Worm (Caenorhabditis elegans): ENCODE results near the gene lipl-1.
A peak's percentile ranks its signal among the peaks of the same experiment; 100 is the strongest.

The lipl-1 gene

DNA sequence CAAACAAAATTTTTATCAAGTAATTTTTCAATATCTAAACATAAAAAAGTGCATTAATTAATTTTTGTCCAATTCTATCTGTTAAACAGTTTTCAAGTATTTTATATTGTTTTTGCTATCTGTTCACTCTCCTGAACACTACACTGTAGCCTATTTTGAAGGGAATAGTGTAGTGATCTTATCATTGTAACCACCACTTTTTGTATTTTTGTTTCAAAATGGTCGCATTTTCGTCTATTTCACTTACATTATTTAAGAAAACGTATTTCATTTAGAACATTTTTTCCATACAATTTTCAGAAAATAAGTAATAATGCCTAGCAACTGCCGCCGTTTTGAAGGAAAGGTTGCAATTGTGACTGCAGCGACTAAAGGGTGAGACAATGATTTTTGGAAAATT lies 2.5 kb downstream of the lipl-1 start, which contains the start of gene dhrs-4:
dhrs-4 (plus strand) TSS at position 301 of the 400 bp plus-strand sequence.
- TF ChIP-seq unc-30 (tag; optimal IDR thresholded peaks at IDR 0.05) (no peak), hpl-2 (GFP tag; optimal IDR thresholded peaks at IDR 0.05) (no peak), nhr-47 (tag; optimal IDR thresholded peaks at IDR 0.05) (no peak), nhr-20 (tag; optimal IDR thresholded peaks at IDR 0.05) (peak; percentile 14), aha-1 (tag; optimal IDR thresholded peaks at IDR 0.05) (no peak), fkh-8 (tag; optimal IDR thresholded peaks at IDR 0.05) (no peak), hlh-4 (tag; optimal IDR thresholded peaks at IDR 0.05) (no peak), efl-1 (optimal IDR thresholded peaks at IDR 0.05) (no peak), efl-1 (GFP tag; optimal IDR thresholded peaks at IDR 0.05 in 1 of 2) (no peak), skn-1 (tag; optimal IDR thresholded peaks at IDR 0.05) (no peak)

DNA sequence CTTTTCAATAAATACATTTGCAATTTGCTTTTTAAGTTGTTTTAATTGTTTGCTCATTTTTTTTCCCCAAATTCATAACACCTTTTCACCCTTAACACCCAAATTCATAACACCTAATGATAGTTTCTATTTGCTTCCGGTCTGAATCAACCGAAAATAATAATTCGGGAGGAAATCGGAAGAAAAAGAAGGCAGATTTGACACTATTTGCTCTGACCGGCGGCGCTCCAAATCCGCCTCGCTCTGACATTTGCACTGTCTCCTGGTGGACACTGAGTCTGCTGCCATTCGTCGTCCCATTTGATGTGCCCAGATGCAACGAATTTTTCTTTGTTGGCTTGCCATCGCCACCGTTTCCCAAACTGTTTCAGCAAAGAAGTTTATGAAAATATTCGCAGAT lies 4.3 kb downstream of the lipl-1 start, which contains the start of gene pqn-67:
pqn-67 (plus strand) TSS at position 301 of the 400 bp plus-strand sequence.
- TF ChIP-seq C34B4.2 (tag; optimal IDR thresholded peaks at IDR 0.05) (no peak), efl-1 (optimal IDR thresholded peaks at IDR 0.05) (no peak), efl-1 (GFP tag; optimal IDR thresholded peaks at IDR 0.05 in 1 of 2) (peak in 1 of 2 experiments; percentile 12)

DNA sequence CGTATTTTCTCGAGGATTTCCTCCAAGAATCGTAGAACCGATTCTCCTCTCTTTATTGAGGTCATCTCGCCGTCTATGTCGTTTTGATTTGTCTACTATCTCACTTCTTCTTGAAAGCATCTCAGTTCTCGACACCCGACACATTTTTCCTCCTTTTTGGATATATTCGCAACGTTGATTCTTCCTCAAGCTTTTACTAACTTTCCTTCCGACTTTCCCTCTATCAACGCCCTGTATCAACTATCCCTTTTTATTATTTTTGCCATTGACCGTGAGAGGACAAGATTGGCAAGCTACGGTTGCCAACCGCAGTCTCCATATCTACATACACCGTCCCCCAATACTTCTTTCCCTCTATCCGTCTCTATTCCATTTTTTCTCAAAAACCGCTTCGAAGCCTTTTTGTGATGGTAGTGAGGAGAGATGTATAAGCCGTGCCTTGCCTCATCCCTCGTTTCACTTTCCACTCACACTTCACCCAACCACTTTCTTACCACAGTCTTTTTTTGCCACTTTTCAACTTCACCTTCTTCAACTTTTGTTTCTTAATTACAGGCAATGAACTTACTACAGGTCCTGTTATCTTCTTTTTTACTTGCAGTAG lies 9.2 kb downstream of the lipl-1 start, which contains the start of gene T16G1.2:
T16G1.2 (plus strand) TSS at position 554 of the 604 bp plus-strand sequence.
- TF ChIP-seq blmp-1 (tag; optimal IDR thresholded peaks at IDR 0.05) = peak; percentile 97
- no peak for TF ChIP-seq pqm-1 (tag; optimal IDR thresholded peaks at IDR 0.05)

DNA sequence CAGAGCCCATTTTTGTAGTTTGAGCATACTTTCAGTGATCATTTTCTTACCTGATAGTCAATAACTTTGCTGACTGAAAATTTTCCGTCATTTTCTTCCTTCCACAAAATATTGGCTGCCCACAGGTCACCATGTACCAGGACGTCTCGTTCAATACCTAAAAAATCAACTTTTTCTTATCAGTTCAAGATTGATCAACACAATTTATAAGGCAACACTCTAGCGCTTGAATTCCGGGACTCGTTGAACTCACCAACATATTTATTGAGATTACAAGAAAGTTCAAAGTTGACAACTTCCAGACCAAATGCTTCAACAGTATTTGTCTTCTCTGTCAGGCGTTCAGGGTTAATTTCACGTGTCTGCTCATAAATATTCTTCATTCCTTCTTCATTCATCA lies 13.9 kb downstream of the lipl-1 start:
- TF ChIP-seq lin-35 (GFP tag; optimal IDR thresholded peaks at IDR 0.05) (no peak), ets-5 (GFP tag; IDR thresholded peaks at IDR 0.05) (no peak), pag-3 (tag; optimal IDR thresholded peaks at IDR 0.05; ENCODE audit: borderline replicate concordance, insufficient read depth) (no peak), elt-3 (tag; optimal IDR thresholded peaks at IDR 0.05) (no peak), ztf-4 (tag; optimal IDR thresholded peaks at IDR 0.05) (no peak), lin-13 (GFP tag; optimal IDR thresholded peaks at IDR 0.05) (no peak), efl-1 (optimal IDR thresholded peaks at IDR 0.05) (no peak), efl-1 (GFP tag; optimal IDR thresholded peaks at IDR 0.05 in 1 of 2) (peak in 1 of 2 experiments; percentile 2), isw-1 (GFP tag; IDR thresholded peaks at IDR 0.05) (no peak), elt-2 (tag; optimal IDR thresholded peaks at IDR 0.05) (peak; percentile 37), nhr-90 (tag; optimal IDR thresholded peaks at IDR 0.05; ENCODE audit: poor library complexity) (no peak), nhr-85 (tag) (peak; percentile 28)

DNA sequence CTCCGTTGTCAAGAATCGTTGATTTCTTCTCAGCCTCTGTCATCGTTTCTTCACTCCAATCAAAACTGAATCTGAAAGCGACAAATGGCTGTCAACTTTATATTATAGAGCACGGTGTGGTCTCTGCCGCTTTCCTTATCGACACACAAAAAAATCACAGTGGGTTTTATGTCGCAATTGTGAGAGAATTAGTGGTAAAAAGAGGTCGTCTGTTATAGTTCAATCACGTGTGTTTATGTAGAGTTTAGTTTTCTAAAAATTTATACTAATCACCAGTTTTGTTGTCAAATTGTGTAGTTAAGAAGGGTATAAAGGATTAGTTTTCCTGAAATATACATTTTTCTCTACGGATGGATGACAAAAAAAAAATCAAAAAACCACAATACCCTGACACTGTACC lies 15.2 kb downstream of the lipl-1 start, which contains the start of gene T16G1.7:
T16G1.7 (minus strand) TSS at position 137 of the 400 bp plus-strand sequence.
- TF ChIP-seq efl-1 (optimal IDR thresholded peaks at IDR 0.05) = no peak
- peak in 1 of 2 experiments; percentile 59 for TF ChIP-seq efl-1 (GFP tag; optimal IDR thresholded peaks at IDR 0.05 in 1 of 2)
- TF ChIP-seq lin-35 (GFP tag; optimal IDR thresholded peaks at IDR 0.05) = peak in 1 of 2 experiments; percentile 42
- TF ChIP-seq ces-1 (GFP tag; optimal IDR thresholded peaks at IDR 0.05) = no peak
- TF ChIP-seq fkh-8 (tag; optimal IDR thresholded peaks at IDR 0.05) = no peak
- TF ChIP-seq egl-27 (tag; optimal IDR thresholded peaks at IDR 0.05) = no peak
- no peak for TF ChIP-seq zip-4 (GFP tag; optimal IDR thresholded peaks at IDR 0.05)
- TF ChIP-seq elt-2 (tag; optimal IDR thresholded peaks at IDR 0.05) = peak; percentile 87
- TF ChIP-seq lin-14 (GFP tag; optimal IDR thresholded peaks at IDR 0.05) = peak; percentile 30
- TF ChIP-seq nhr-20 (tag; optimal IDR thresholded peaks at IDR 0.05) = peak; percentile 85
- TF ChIP-seq mep-1 (tag; optimal IDR thresholded peaks at IDR 0.05) = no peak

DNA sequence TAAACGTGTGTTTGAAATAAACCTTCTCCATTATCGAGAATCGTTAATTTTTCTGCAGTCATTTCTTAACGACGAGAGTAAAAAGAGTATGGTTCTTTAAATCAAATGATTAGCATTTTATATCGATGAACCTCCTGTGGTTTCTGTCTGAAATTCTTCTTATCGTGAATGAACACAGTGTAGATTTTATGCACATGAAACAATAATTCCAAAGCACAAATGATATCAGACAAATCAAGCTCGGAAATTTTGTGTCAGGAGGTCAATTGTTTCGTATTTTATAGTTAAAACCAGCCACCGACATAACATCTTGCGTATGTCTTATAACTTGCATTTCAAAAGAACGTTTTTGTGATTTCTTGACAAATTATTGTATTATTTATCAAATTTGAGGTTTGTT lies 17.3 kb downstream of the lipl-1 start, which contains the start of gene T16G1.6:
T16G1.6 (minus strand) TSS at position 77 of the 400 bp plus-strand sequence.
- TF ChIP-seq grh-1 (GFP tag; IDR thresholded peaks at IDR 0.05) (no peak), isw-1 (GFP tag; IDR thresholded peaks at IDR 0.05) (no peak), mab-9 (GFP tag; IDR thresholded peaks at IDR 0.05) (no peak), ceh-8 (GFP tag; optimal IDR thresholded peaks at IDR 0.05) (no peak), dsc-1 (tag; optimal IDR thresholded peaks at IDR 0.05) (no peak), elt-2 (tag; optimal IDR thresholded peaks at IDR 0.05) (peak; percentile 82), lin-14 (GFP tag; optimal IDR thresholded peaks at IDR 0.05) (peak; percentile 4), nhr-90 (tag; optimal IDR thresholded peaks at IDR 0.05; ENCODE audit: poor library complexity) (no peak), efl-3 (GFP tag; optimal IDR thresholded peaks at IDR 0.05) (no peak), elt-3 (tag; optimal IDR thresholded peaks at IDR 0.05) (no peak), pax-3 (tag; optimal IDR thresholded peaks at IDR 0.05) (no peak), xbp-1 (tag; optimal IDR thresholded peaks at IDR 0.05) (no peak), tlp-1 (tag; optimal IDR thresholded peaks at IDR 0.05) (no peak), hlh-17 (GFP tag; optimal IDR thresholded peaks at IDR 0.05; ENCODE audit: borderline replicate concordance) (no peak), Y116A8C.19 (tag; optimal IDR thresholded peaks at IDR 0.05; ENCODE audit: borderline replicate concordance) (no peak), nhr-11 (tag; optimal IDR thresholded peaks at IDR 0.05) (no peak), nhr-237 (tag; optimal IDR thresholded peaks at IDR 0.05) (no peak)

Data from whole organism, L1 larva.